Fruit fly (Drosophila melanogaster) whole organism, embryonic: ENCODE results near the gene CG9114.

Experiments
- Atf-2 ChIP-seq: fragments of 200-800 bp; sonication (Bioruptor generic); optimal IDR thresholded peaks from 2 replicates; lab custom pipeline; 2016; ENCODE audit warnings: missing biosample characterization, missing genetic modification characterization
- Blimp-1 ChIP-seq: fragments of 200-800 bp; sonication (Bioruptor generic); optimal IDR thresholded peaks from 3 replicates; lab custom pipeline; 2018; ENCODE audit warnings: missing biosample characterization, missing genetic modification characterization, mild to moderate bottlenecking, moderate library complexity, missing genetic modification reagents
- CG10565 ChIP-seq: fragments of 200-800 bp; sonication (Bioruptor generic); optimal IDR thresholded peaks from 3 replicates; lab custom pipeline; 2016; ENCODE audit warnings: missing biosample characterization, mild to moderate bottlenecking, missing genetic modification characterization
- CG12942 ChIP-seq: fragments of 200-800 bp; sonication (Bioruptor generic); optimal IDR thresholded peaks from 3 replicates; lab custom pipeline; 2016; ENCODE audit warnings: missing biosample characterization, missing genetic modification characterization
- CG14667 ChIP-seq: fragments of 200-800 bp; sonication (Bioruptor generic); IDR thresholded peaks from 2 replicates; pipeline ENCODE4 v1.3.6; 2022; ENCODE audit warnings: missing biosample characterization, missing genetic modification characterization
- CG17328 ChIP-seq: fragments of 200-800 bp; sonication (Bioruptor generic); IDR thresholded peaks from 2 replicates; pipeline ENCODE4 v1.3.6; 2022; ENCODE audit warnings: missing biosample characterization, missing genetic modification characterization
- CG17385 ChIP-seq: fragments of 200-800 bp; sonication (Bioruptor generic); optimal IDR thresholded peaks from 3 replicates; lab custom pipeline; 2018; ENCODE audit warnings: missing biosample characterization, mild to moderate bottlenecking, missing genetic modification characterization
- CG18764 ChIP-seq: fragments of 200-800 bp; sonication (Bioruptor generic); optimal IDR thresholded peaks from 3 replicates; lab custom pipeline; 2016; ENCODE audit warnings: missing biosample characterization, missing genetic modification characterization
- CG2129 ChIP-seq: fragments of 200-800 bp; sonication (Bioruptor generic); IDR thresholded peaks from 2 replicates; pipeline ENCODE4 v1.3.6; 2022; ENCODE audit warnings: missing biosample characterization, missing genetic modification characterization; ENCODE audit not compliant: partially characterized antibody
- CG2712 ChIP-seq: fragments of 200-800 bp; optimal IDR thresholded peaks from 3 replicates; lab custom pipeline; 2019; ENCODE audit warnings: missing biosample characterization, mild to moderate bottlenecking, missing genetic modification characterization, moderate library complexity
- CG3281 ChIP-seq: fragments of 200-800 bp; sonication (Bioruptor generic); optimal IDR thresholded peaks from 3 replicates; lab custom pipeline; 2017; ENCODE audit warnings: missing biosample characterization, mild to moderate bottlenecking, missing genetic modification characterization
- CG6654 ChIP-seq: fragments of 200-800 bp; sonication (Bioruptor generic); optimal IDR thresholded peaks from 2 replicates; lab custom pipeline; 2017; ENCODE audit warnings: missing biosample characterization, mild to moderate bottlenecking, missing genetic modification characterization
- CG8290 ChIP-seq, 3 experiments: fragments of 200-800 bp; sonication (Bioruptor generic); optimal IDR thresholded peaks; 2 replicates each; lab custom pipeline; 2016 to 2019; ENCODE audit warnings: missing biosample characterization in 3 of 3, missing genetic modification characterization in 3 of 3, mild to moderate bottlenecking in 2 of 3, moderate library complexity in 1 of 3
- CG9609 ChIP-seq: fragments of 200-800 bp; sonication (Bioruptor generic); optimal IDR thresholded peaks from 3 replicates; lab custom pipeline; 2016; ENCODE audit warnings: missing biosample characterization, missing genetic modification characterization
- CG9817 ChIP-seq: fragments of 200-800 bp; sonication (Bioruptor generic); optimal IDR thresholded peaks from 2 replicates; lab custom pipeline; 2018; ENCODE audit warnings: missing biosample characterization, mild to moderate bottlenecking, missing genetic modification characterization, moderate library complexity
- Chrac-16 ChIP-seq: fragments of 200-800 bp; sonication (Bioruptor generic); optimal IDR thresholded peaks from 3 replicates; lab custom pipeline; 2016; ENCODE audit warnings: missing biosample characterization, missing genetic modification characterization
- Ets65A ChIP-seq: fragments of 200-800 bp; sonication (Bioruptor generic); peaks from one replicate; lab custom pipeline; 2016; ENCODE audit warnings: missing biosample characterization, missing genetic modification characterization
- Fer2 ChIP-seq: fragments of 200-800 bp; sonication (Bioruptor generic); optimal IDR thresholded peaks from 2 replicates; lab custom pipeline; 2018; ENCODE audit warnings: missing biosample characterization, mild to moderate bottlenecking, missing genetic modification characterization, moderate library complexity
- HHEX ChIP-seq: fragments of 200-800 bp; sonication (Bioruptor generic); optimal IDR thresholded peaks from 3 replicates; lab custom pipeline; 2017; ENCODE audit warnings: missing biosample characterization, mild to moderate bottlenecking, missing genetic modification characterization, missing genetic modification reagents
- HLH54F ChIP-seq: fragments of 200-800 bp; sonication (Bioruptor generic); optimal IDR thresholded peaks from 3 replicates; lab custom pipeline; 2016; ENCODE audit warnings: missing biosample characterization, missing genetic modification characterization
- Hmx ChIP-seq: fragments of 200-800 bp; sonication (Bioruptor generic); optimal IDR thresholded peaks from 2 replicates; lab custom pipeline; 2016; ENCODE audit warnings: missing biosample characterization, missing genetic modification characterization
- Hr3 ChIP-seq: fragments of 200-800 bp; sonication (Bioruptor generic); optimal IDR thresholded peaks from 3 replicates; lab custom pipeline; 2016; ENCODE audit warnings: missing biosample characterization, missing genetic modification characterization
- Lim3 ChIP-seq: fragments of 200-800 bp; sonication (Bioruptor generic); IDR thresholded peaks from 2 replicates; pipeline ENCODE4 v1.3.6; 2022; ENCODE audit warnings: missing biosample characterization, missing genetic modification characterization
- Mes4 ChIP-seq: fragments of 200-800 bp; sonication (Bioruptor generic); optimal IDR thresholded peaks from 2 replicates; lab custom pipeline; 2016; ENCODE audit warnings: missing biosample characterization, missing genetic modification characterization
- Nf-YB ChIP-seq: fragments of 200-800 bp; sonication (Bioruptor generic); optimal IDR thresholded peaks from 3 replicates; lab custom pipeline; 2019; ENCODE audit warnings: missing biosample characterization, mild to moderate bottlenecking, missing genetic modification characterization, moderate library complexity
- PHDP ChIP-seq: fragments of 200-800 bp; sonication (Bioruptor generic); optimal IDR thresholded peaks from 3 replicates; lab custom pipeline; 2018; ENCODE audit warnings: missing biosample characterization, mild to moderate bottlenecking, missing genetic modification characterization, moderate library complexity
- Sry-β ChIP-seq: fragments of 200-800 bp; sonication (Bioruptor generic); optimal IDR thresholded peaks from 2 replicates; lab custom pipeline; 2018; ENCODE audit warnings: missing biosample characterization, mild to moderate bottlenecking, missing genetic modification characterization, moderate library complexity
- Sry-δ ChIP-seq: fragments of 200-800 bp; sonication (Bioruptor generic); optimal IDR thresholded peaks from 2 replicates; lab custom pipeline; 2016; ENCODE audit warnings: missing biosample characterization, missing genetic modification characterization
- bbx ChIP-seq: fragments of 200-800 bp; sonication (Bioruptor generic); IDR thresholded peaks from 2 replicates; pipeline ENCODE4 v1.3.6; 2022; ENCODE audit warnings: missing biosample characterization, missing genetic modification characterization; ENCODE audit not compliant: partially characterized antibody
- bsh ChIP-seq, 2 experiments: fragments of 200-800 bp; sonication (Bioruptor generic); optimal IDR thresholded peaks; 2 replicates each; lab custom pipeline; 2017 to 2018; ENCODE audit warnings: mild to moderate bottlenecking in 2 of 2, missing biosample characterization in 2 of 2, missing genetic modification characterization in 2 of 2, moderate library complexity in 1 of 2
- ci ChIP-seq: fragments of 200-800 bp; sonication (Bioruptor generic); IDR thresholded peaks from 3 replicates; pipeline ENCODE4 v1.3.6; 2022; ENCODE audit warnings: missing biosample characterization, missing genetic modification characterization
- crol ChIP-seq: fragments of 200-800 bp; sonication (Bioruptor generic); IDR thresholded peaks from 2 replicates; pipeline ENCODE4 v1.3.6; 2022; ENCODE audit warnings: missing biosample characterization, missing genetic modification characterization
- dmrt99B ChIP-seq: fragments of 200-800 bp; sonication (Bioruptor generic); optimal IDR thresholded peaks from 2 replicates; lab custom pipeline; 2018; ENCODE audit warnings: missing biosample characterization, mild to moderate bottlenecking, missing genetic modification characterization, moderate library complexity
- ems ChIP-seq: fragments of 200-800 bp; sonication (Bioruptor generic); optimal IDR thresholded peaks from 3 replicates; lab custom pipeline; 2016; ENCODE audit warnings: missing biosample characterization, missing genetic modification characterization
- ewg ChIP-seq: fragments of 200-800 bp; sonication (Bioruptor generic); optimal IDR thresholded peaks from 3 replicates; lab custom pipeline; 2017; ENCODE audit warnings: mild to moderate bottlenecking, missing biosample characterization, missing genetic modification reagents, missing genetic modification characterization
- fd3F ChIP-seq: fragments of 200-800 bp; sonication (Bioruptor generic); optimal IDR thresholded peaks from 2 replicates; lab custom pipeline; 2018; ENCODE audit warnings: missing biosample characterization, mild to moderate bottlenecking, missing genetic modification characterization, moderate library complexity
- grau ChIP-seq: fragments of 200-800 bp; optimal IDR thresholded peaks from 3 replicates; lab custom pipeline; 2019; ENCODE audit warnings: missing biosample characterization, mild to moderate bottlenecking, missing genetic modification characterization, moderate library complexity
- jing ChIP-seq: fragments of 200-800 bp; sonication (Bioruptor generic); optimal IDR thresholded peaks from 2 replicates; lab custom pipeline; 2018; ENCODE audit warnings: missing biosample characterization, mild to moderate bottlenecking, missing genetic modification characterization
- kah ChIP-seq: fragments of 200-800 bp; sonication (Bioruptor generic); optimal IDR thresholded peaks from 2 replicates; lab custom pipeline; 2018; ENCODE audit warnings: missing biosample characterization, mild to moderate bottlenecking, missing genetic modification characterization
- lab ChIP-seq: fragments of 200-800 bp; sonication (Bioruptor generic); optimal IDR thresholded peaks from 3 replicates; lab custom pipeline; 2017; ENCODE audit warnings: missing biosample characterization, missing genetic modification characterization, mild to moderate bottlenecking, moderate library complexity, missing genetic modification reagents
- lbe ChIP-seq: fragments of 200-800 bp; sonication (Bioruptor generic); optimal IDR thresholded peaks from 2 replicates; lab custom pipeline; 2016; ENCODE audit warnings: missing biosample characterization, mild to moderate bottlenecking, missing genetic modification characterization
- mirr ChIP-seq: fragments of 200-800 bp; sonication (Bioruptor generic); optimal IDR thresholded peaks from 3 replicates; lab custom pipeline; 2018; ENCODE audit warnings: missing biosample characterization, mild to moderate bottlenecking, missing genetic modification characterization
- pan ChIP-seq, 4 experiments: fragments of >200 bp in 3 of 4; fragments of 200-800 bp in 1 of 4; sonication (Bioruptor generic) in 1 of 4; optimal IDR thresholded peaks in 3 of 4; IDR thresholded peaks in 1 of 4; 2 replicates each; pipeline versions ENCODE4 v1.3.6 to Lab custom; 2017 to 2022; ENCODE audit warnings: missing biosample characterization in 2 of 4, missing genetic modification characterization in 2 of 4, mixed read lengths in 1 of 4
- salm ChIP-seq: fragments of 200-800 bp; sonication (Bioruptor generic); optimal IDR thresholded peaks from 2 replicates; lab custom pipeline; 2018; ENCODE audit warnings: missing biosample characterization, mild to moderate bottlenecking, missing genetic modification characterization
- sim ChIP-seq: fragments of 200-800 bp; sonication (Bioruptor generic); IDR thresholded peaks from 2 replicates; pipeline ENCODE4 v1.3.6; 2022; ENCODE audit warnings: missing biosample characterization, missing genetic modification characterization
- sqz ChIP-seq: fragments of 200-800 bp; sonication (Bioruptor generic); optimal IDR thresholded peaks from 3 replicates; lab custom pipeline; 2018; ENCODE audit warnings: missing biosample characterization, mild to moderate bottlenecking, missing genetic modification characterization
- tio ChIP-seq: fragments of 200-800 bp; sonication (Bioruptor generic); optimal IDR thresholded peaks from 2 replicates; lab custom pipeline; 2017; ENCODE audit warnings: missing biosample characterization, missing genetic modification characterization, inconsistent platforms

CG9114 gene

dm6 chrX:15296969-15297816 lies 35.8 kb downstream of the CG9114 start, which contains the start of gene gce:
Gene gce, plus strand, starts transcription at chrX:15297766.
- TF ChIP-seq CG14667 (GFP tag; lab: Robert Waterston, UW) (no peak), HHEX (GFP tag; lab: Kevin White, UChicago) (peak; percentile 41), ewg (peak; percentile 43), CG3281 (GFP tag; lab: Kevin White, UChicago) (peak; percentile 74), tio (GFP tag; lab: Kevin White, UChicago) (peak; percentile 52), mirr (peak; percentile 36), pan (optimal IDR thresholded peaks at IDR 0.05; lab: Kevin White, UChicago) (no peak), pan (GFP tag; optimal IDR thresholded peaks at IDR 0.05 in 1 of 2, IDR thresholded peaks at IDR 0.05 in 1 of 2) (no peak), PHDP (tag; lab: Kevin White, UChicago) (peak; percentile 62), CG8290 (GFP tag; optimal IDR thresholded peaks at IDR 0.05; lab: Kevin White, UChicago) (no peak), CG8290 (tag; optimal IDR thresholded peaks at IDR 0.05; lab: Kevin White, UChicago) (peak in 1 of 2 experiments; percentile 65), Sry-β (GFP tag; lab: Kevin White, UChicago) (no peak), Hr3 (peak; percentile 42), jing (GFP tag; lab: Kevin White, UChicago) (no peak), CG17328 (GFP tag; lab: Robert Waterston, UW) (no peak; the same call in 1 of the 2 replicates), Mes4 (GFP tag; lab: Kevin White, UChicago) (no peak), ci (GFP tag; lab: Robert Waterston, UW) (no peak), Lim3 (no peak), Nf-YB (GFP tag; lab: Kevin White, UChicago) (peak; percentile 44), crol (GFP tag; lab: Robert Waterston, UW) (peak; percentile 68), CG12942 (GFP tag; lab: Kevin White, UChicago) (no peak), CG6654 (GFP tag; lab: Kevin White, UChicago) (peak; percentile 22), bbx (GFP tag; lab: Robert Waterston, UW) (no peak), CG2129 (no peak), Sry-δ (GFP tag; lab: Kevin White, UChicago) (no peak), CG2712 (tag; lab: Kevin White, UChicago) (peak; percentile 60), Fer2 (tag; lab: Kevin White, UChicago) (peak; percentile 27), ems (no peak), sqz (GFP tag; lab: Kevin White, UChicago) (peak; percentile 41), CG9609 (GFP tag; lab: Kevin White, UChicago) (no peak), sim (GFP tag; lab: Robert Waterston, UW) (no peak), CG17385 (GFP tag; lab: Kevin White, UChicago) (peak; percentile 65), salm (no peak), Chrac-16 (GFP tag; lab: Kevin White, UChicago) (peak; percentile 5), CG9817 (tag; lab: Kevin White, UChicago) (peak; percentile 25), fd3F (GFP tag; lab: Kevin White, UChicago) (peak; percentile 15), Atf-2 (no peak), HLH54F (GFP tag; lab: Kevin White, UChicago) (no peak), kah (no peak), grau (tag; lab: Kevin White, UChicago) (peak; percentile 77), bsh (GFP tag; optimal IDR thresholded peaks at IDR 0.05; lab: Kevin White, UChicago) (no peak), Ets65A (GFP tag; lab: Kevin White, UChicago) (no peak), CG10565 (GFP tag; lab: Kevin White, UChicago) (no peak), CG18764 (no peak), lbe (GFP tag; lab: Kevin White, UChicago) (no peak), Hmx (GFP tag; lab: Kevin White, UChicago) (no peak), dmrt99B (tag; lab: Kevin White, UChicago) (peak; percentile 74), Blimp-1 (GFP tag; lab: Kevin White, UChicago) (peak; percentile 2), lab (GFP tag; lab: Kevin White, UChicago) (peak; percentile 62)
